Fruit fly (Drosophila melanogaster): ENCODE results near the gene Dci.

Gene Dci

dm6 chr3L:805642-806218 is 45.4 kb upstream of the Dci start:
- TF ChIP-seq CG13204 (GFP tag; optimal IDR thresholded peaks at IDR 0.05) (peak; percentile 16), CG14655 (GFP tag; optimal IDR thresholded peaks at IDR 0.05) (peak; percentile 93), gl (tag; optimal IDR thresholded peaks at IDR 0.05) (peak; percentile 44), rn (GFP tag; IDR thresholded peaks at IDR 0.05) (peak; percentile 88), D1 (tag; optimal IDR thresholded peaks at IDR 0.05) (no peak), Pif1B (GFP tag; optimal IDR thresholded peaks at IDR 0.05) (peak; percentile 76), CG17806 (tag; optimal IDR thresholded peaks at IDR 0.05) (peak; percentile 74), CG9948 (tag; optimal IDR thresholded peaks at IDR 0.05) (peak; percentile 77), CG8159 (tag; optimal IDR thresholded peaks at IDR 0.05) (peak; percentile 71), CG10348 (GFP tag; IDR thresholded peaks at IDR 0.05) (no peak), EcR (GFP tag; optimal IDR thresholded peaks at IDR 0.05) (no peak), CG15710 (tag; optimal IDR thresholded peaks at IDR 0.05) (peak; percentile 56), Ets98B (GFP tag; IDR thresholded peaks at IDR 0.05) (peak; percentile 96), CG32121 (GFP tag; IDR thresholded peaks at IDR 0.05) (peak; percentile 94), Pif1A (GFP tag; optimal IDR thresholded peaks at IDR 0.05) (peak; percentile 83), CG34367 (tag; optimal IDR thresholded peaks at IDR 0.05) (peak; percentile 66), CG8301 (tag; optimal IDR thresholded peaks at IDR 0.05) (peak; percentile 94), CG4496 (GFP tag; IDR thresholded peaks at IDR 0.05) (peak; percentile 96), Snoo (tag; optimal IDR thresholded peaks at IDR 0.05) (peak; percentile 46), fd96Ca (GFP tag; IDR thresholded peaks at IDR 0.05) (peak; percentile 92), CG12605 (GFP tag; IDR thresholded peaks at IDR 0.05) (peak; percentile 94)

- TF ChIP-seq CG17806 (tag; optimal IDR thresholded peaks at IDR 0.05) (peak; percentile 49), CG14655 (GFP tag; optimal IDR thresholded peaks at IDR 0.05) (peak; percentile 54), CG32121 (GFP tag; IDR thresholded peaks at IDR 0.05) (no peak), CG8301 (tag; optimal IDR thresholded peaks at IDR 0.05) (peak; percentile 39), CG4496 (GFP tag; IDR thresholded peaks at IDR 0.05) (no peak), CG15710 (tag; optimal IDR thresholded peaks at IDR 0.05) (peak; percentile 41), CG9948 (tag; optimal IDR thresholded peaks at IDR 0.05) (peak; percentile 46), CG8159 (tag; optimal IDR thresholded peaks at IDR 0.05) (peak; percentile 58)
Measured at dm6 chr3L:807456-807855, 43.7 kb upstream of the Dci start.

DNA sequence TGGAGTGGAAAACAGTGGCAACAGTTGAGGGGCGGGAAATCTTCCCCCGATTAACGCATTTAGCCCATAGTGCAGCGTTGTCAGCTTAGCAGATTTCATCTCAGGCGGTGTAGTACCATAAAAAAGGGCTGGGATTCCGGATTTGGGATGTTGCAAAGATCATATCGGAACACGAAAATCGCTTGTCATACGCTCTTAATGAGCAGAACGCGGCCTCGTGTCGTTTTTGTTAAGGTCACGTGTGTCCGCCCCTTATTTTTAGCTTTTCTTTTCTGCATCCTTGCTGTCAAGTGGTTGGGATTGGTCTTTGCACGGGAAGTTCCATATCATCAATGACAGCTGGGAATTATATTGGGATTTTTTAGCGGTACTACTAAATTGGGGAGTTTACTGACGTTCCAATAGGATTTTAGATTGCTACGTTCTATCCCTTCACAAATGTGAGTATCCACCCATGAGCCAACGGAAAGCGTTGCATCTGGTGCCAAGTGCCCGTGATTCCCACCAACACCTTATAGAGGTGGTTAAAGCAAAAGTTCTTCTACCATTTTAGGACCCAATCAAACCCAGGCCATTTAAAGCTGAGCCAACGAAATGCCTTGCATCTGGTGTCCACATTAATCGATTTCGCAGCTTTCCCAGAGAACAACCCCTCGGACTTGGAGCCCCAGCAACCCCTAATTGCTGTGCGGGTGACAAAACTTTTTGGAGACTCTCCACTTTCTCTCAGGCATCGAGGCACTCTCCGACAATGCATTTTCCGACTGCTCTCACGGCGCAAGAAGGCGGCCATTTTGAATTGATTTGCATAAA is 42.2 kb upstream of the Dci start:
- TF ChIP-seq gl (tag; optimal IDR thresholded peaks at IDR 0.05) (no peak), Pif1A (GFP tag; optimal IDR thresholded peaks at IDR 0.05) (no peak), CG8301 (tag; optimal IDR thresholded peaks at IDR 0.05) (no peak), CG4496 (GFP tag; IDR thresholded peaks at IDR 0.05) (no peak), Snoo (tag; optimal IDR thresholded peaks at IDR 0.05) (no peak), CG32121 (GFP tag; IDR thresholded peaks at IDR 0.05) (no peak), D1 (tag; optimal IDR thresholded peaks at IDR 0.05) (no peak), rn (GFP tag; IDR thresholded peaks at IDR 0.05) (no peak), Pif1B (GFP tag; optimal IDR thresholded peaks at IDR 0.05) (no peak), CG9948 (tag; optimal IDR thresholded peaks at IDR 0.05) (no peak), CG12605 (GFP tag; IDR thresholded peaks at IDR 0.05) (no peak), CG8159 (tag; optimal IDR thresholded peaks at IDR 0.05) (no peak), CG10348 (GFP tag; IDR thresholded peaks at IDR 0.05) (no peak)

- TF ChIP-seq CG9948 (tag; optimal IDR thresholded peaks at IDR 0.05) = no peak
- no peak for TF ChIP-seq CG12605 (GFP tag; IDR thresholded peaks at IDR 0.05)
- no peak for TF ChIP-seq CG4496 (GFP tag; IDR thresholded peaks at IDR 0.05)
- TF ChIP-seq CG17806 (tag; optimal IDR thresholded peaks at IDR 0.05) = no peak
- no peak for TF ChIP-seq Snoo (tag; optimal IDR thresholded peaks at IDR 0.05)
- TF ChIP-seq Ets98B (GFP tag; IDR thresholded peaks at IDR 0.05) = no peak
- no peak for TF ChIP-seq EcR (GFP tag; optimal IDR thresholded peaks at IDR 0.05)
- TF ChIP-seq gl (tag; optimal IDR thresholded peaks at IDR 0.05) = no peak
- no peak for TF ChIP-seq CG34367 (tag; optimal IDR thresholded peaks at IDR 0.05)
- no peak for TF ChIP-seq CG32121 (GFP tag; IDR thresholded peaks at IDR 0.05)
- TF ChIP-seq CG8301 (tag; optimal IDR thresholded peaks at IDR 0.05) = no peak
- TF ChIP-seq CG13204 (GFP tag; optimal IDR thresholded peaks at IDR 0.05) = no peak
- no peak for TF ChIP-seq CG15710 (tag; optimal IDR thresholded peaks at IDR 0.05)
- no peak for TF ChIP-seq D1 (tag; optimal IDR thresholded peaks at IDR 0.05)
Measured at dm6 chr3L:809538-809805, 41.7 kb upstream of the Dci start.

DNA sequence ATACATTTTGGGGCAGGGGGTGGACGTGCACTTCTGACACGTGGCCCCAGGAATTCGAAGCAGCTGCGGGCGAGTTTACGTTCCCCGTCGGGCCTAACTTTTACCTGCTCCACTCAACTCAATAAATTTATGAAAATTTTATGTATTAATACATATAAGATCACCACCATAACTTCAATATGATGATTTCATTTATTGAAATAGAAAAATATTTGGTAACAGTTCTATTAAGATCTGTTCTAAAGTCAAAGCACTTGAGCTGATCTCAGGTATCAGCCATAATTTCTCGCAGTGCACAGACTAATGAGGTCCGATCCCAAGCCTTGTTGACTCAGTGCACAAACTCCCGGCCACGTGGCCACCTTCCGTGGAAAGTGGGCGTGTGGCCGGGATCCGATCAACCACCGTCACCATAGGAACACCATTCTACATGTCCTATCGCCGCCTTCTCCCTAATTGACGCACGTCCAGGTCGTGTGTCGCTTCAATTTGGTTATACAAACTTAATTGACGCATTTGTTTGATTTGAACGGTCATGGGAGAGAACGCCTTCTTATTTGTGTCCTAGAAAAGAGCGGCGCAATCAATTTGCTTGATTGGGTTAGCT is 41.0 kb upstream of the Dci start:
- no peak for TF ChIP-seq Pif1A (GFP tag; optimal IDR thresholded peaks at IDR 0.05)
- 0 out of 3 replicates have a peak, but pooled peaks have one; percentile 28 for TF ChIP-seq fd96Ca (GFP tag; IDR thresholded peaks at IDR 0.05)

dm6 chr3L:811816-812215 is 39.3 kb upstream of the Dci start:
- TF ChIP-seq EcR (GFP tag; optimal IDR thresholded peaks at IDR 0.05) = no peak
- TF ChIP-seq CG4496 (GFP tag; IDR thresholded peaks at IDR 0.05) = no peak
- no peak for TF ChIP-seq CG13204 (GFP tag; optimal IDR thresholded peaks at IDR 0.05)
- no peak for TF ChIP-seq CG15710 (tag; optimal IDR thresholded peaks at IDR 0.05)
- TF ChIP-seq CG12605 (GFP tag; IDR thresholded peaks at IDR 0.05) = no peak
- TF ChIP-seq CG9948 (tag; optimal IDR thresholded peaks at IDR 0.05) = no peak
- TF ChIP-seq rn (GFP tag; IDR thresholded peaks at IDR 0.05) = no peak
- TF ChIP-seq CG14655 (GFP tag; optimal IDR thresholded peaks at IDR 0.05) = no peak
- TF ChIP-seq Pif1A (GFP tag; optimal IDR thresholded peaks at IDR 0.05) = no peak
- TF ChIP-seq CG8159 (tag; optimal IDR thresholded peaks at IDR 0.05) = no peak
- TF ChIP-seq CG8301 (tag; optimal IDR thresholded peaks at IDR 0.05) = no peak
- TF ChIP-seq CG10348 (GFP tag; IDR thresholded peaks at IDR 0.05) = no peak
- TF ChIP-seq CG34367 (tag; optimal IDR thresholded peaks at IDR 0.05) = no peak
- no peak for TF ChIP-seq Ets98B (GFP tag; IDR thresholded peaks at IDR 0.05)
- no peak for TF ChIP-seq gl (tag; optimal IDR thresholded peaks at IDR 0.05)
- no peak for TF ChIP-seq D1 (tag; optimal IDR thresholded peaks at IDR 0.05)
